Fruit fly (Drosophila melanogaster) whole organism, prepupa: ENCODE results near the gene Rgl.

Experiments
- Blimp-1 ChIP-seq: fragments of 200-800 bp; sonication (Bioruptor generic); optimal IDR thresholded peaks from 3 replicates; lab custom pipeline; 2017; ENCODE audit warnings: missing biosample characterization, missing genetic modification characterization, mild to moderate bottlenecking, moderate library complexity, missing genetic modification reagents
- CG10669 ChIP-seq: fragments of 200-800 bp; sonication (Bioruptor generic); optimal IDR thresholded peaks from 3 replicates; lab custom pipeline; 2018; ENCODE audit warnings: missing biosample characterization, mild to moderate bottlenecking, missing genetic modification characterization, moderate library complexity
- CG11294 ChIP-seq: fragments of 200-800 bp; sonication (Bioruptor generic); IDR thresholded peaks from 2 replicates; pipeline ENCODE4 v1.3.6; 2022; ENCODE audit warnings: missing biosample characterization, missing genetic modification characterization
- CG11762 ChIP-seq: fragments of 200-800 bp; sonication (Bioruptor generic); optimal IDR thresholded peaks from 3 replicates; lab custom pipeline; 2016; ENCODE audit warnings: missing biosample characterization, missing genetic modification characterization; ENCODE audit not compliant: insufficient read depth
- CG1621 ChIP-seq: fragments of 200-800 bp; sonication (Bioruptor generic); optimal IDR thresholded peaks from 3 replicates; lab custom pipeline; 2018; ENCODE audit warnings: missing biosample characterization, mild to moderate bottlenecking, missing genetic modification characterization
- CG3032 ChIP-seq: fragments of 200-800 bp; optimal IDR thresholded peaks from 2 replicates; lab custom pipeline; 2019; ENCODE audit warnings: missing biosample characterization, mild to moderate bottlenecking, missing genetic modification characterization, moderate library complexity
- CG3919 ChIP-seq: fragments of 200-800 bp; sonication (Bioruptor generic); optimal IDR thresholded peaks from 3 replicates; lab custom pipeline; 2016; ENCODE audit warnings: missing biosample characterization, missing genetic modification characterization
- CG6163 ChIP-seq: fragments of 200-800 bp; sonication (Bioruptor generic); IDR thresholded peaks from 3 replicates; pipeline ENCODE4 v1.3.6; 2022; ENCODE audit warnings: missing biosample characterization, missing genetic modification characterization
- CG6276 ChIP-seq: fragments of 200-800 bp; sonication (Bioruptor generic); optimal IDR thresholded peaks from 2 replicates; lab custom pipeline; 2017; ENCODE audit warnings: missing biosample characterization, mild to moderate bottlenecking, missing genetic modification characterization
- CG6808 ChIP-seq: fragments of 200-800 bp; sonication (Bioruptor generic); optimal IDR thresholded peaks from 3 replicates; lab custom pipeline; 2017; ENCODE audit warnings: missing biosample characterization, missing genetic modification characterization, mild to moderate bottlenecking, moderate library complexity, missing genetic modification reagents
- CG6854 ChIP-seq: fragments of 200-800 bp; sonication (Bioruptor generic); optimal IDR thresholded peaks from 2 replicates; lab custom pipeline; 2017; ENCODE audit warnings: missing biosample characterization, mild to moderate bottlenecking, missing genetic modification characterization
- Eip75B ChIP-seq: fragments of 200-800 bp; sonication (Bioruptor generic); optimal IDR thresholded peaks from 3 replicates; lab custom pipeline; 2016; ENCODE audit warnings: missing biosample characterization, missing genetic modification characterization
- Eip78C ChIP-seq: fragments of 200-800 bp; sonication (Bioruptor generic); peaks from one replicate; lab custom pipeline; 2016; ENCODE audit warnings: missing biosample characterization, missing genetic modification characterization
- Eip93F ChIP-seq: fragments of 200-800 bp; sonication (Bioruptor generic); optimal IDR thresholded peaks from 2 replicates; lab custom pipeline; 2016; ENCODE audit warnings: missing biosample characterization, mild to moderate bottlenecking, missing genetic modification characterization
- Ets21C ChIP-seq: fragments of 200-800 bp; sonication (Bioruptor generic); optimal IDR thresholded peaks from 3 replicates; lab custom pipeline; 2016; ENCODE audit warnings: missing biosample characterization, missing genetic modification characterization
- Ets96B ChIP-seq: fragments of 200-800 bp; optimal IDR thresholded peaks from 2 replicates; lab custom pipeline; 2019; ENCODE audit warnings: missing biosample characterization, mild to moderate bottlenecking, missing genetic modification characterization, moderate library complexity
- Hr38 ChIP-seq: sonication (Bioruptor generic); optimal IDR thresholded peaks from 2 replicates; lab custom pipeline; 2016; ENCODE audit warnings: missing biosample characterization, missing genetic modification characterization
- Hr39 ChIP-seq: fragments of 200-800 bp; sonication (Bioruptor generic); optimal IDR thresholded peaks from 2 replicates; lab custom pipeline; 2016; ENCODE audit warnings: missing biosample characterization, missing genetic modification characterization
- Hr4 ChIP-seq: fragments of 200-800 bp; sonication (Bioruptor generic); optimal IDR thresholded peaks from 3 replicates; lab custom pipeline; 2016; ENCODE audit warnings: missing biosample characterization, missing genetic modification characterization
- Met ChIP-seq: fragments of 200-800 bp; sonication (Bioruptor generic); optimal IDR thresholded peaks from 3 replicates; lab custom pipeline; 2016; ENCODE audit warnings: missing biosample characterization, missing genetic modification characterization
- Smox ChIP-seq: fragments of 200-800 bp; sonication (Bioruptor generic); optimal IDR thresholded peaks from 3 replicates; lab custom pipeline; 2016; ENCODE audit warnings: missing biosample characterization, missing genetic modification characterization
- Sox102F ChIP-seq: fragments of 200-800 bp; sonication (Bioruptor generic); optimal IDR thresholded peaks from 2 replicates; lab custom pipeline; 2016; ENCODE audit warnings: missing biosample characterization, mild to moderate bottlenecking, missing genetic modification characterization
- Sox14 ChIP-seq: fragments of 200-800 bp; sonication (Bioruptor generic); optimal IDR thresholded peaks from 3 replicates; lab custom pipeline; 2016; ENCODE audit warnings: missing biosample characterization, missing genetic modification characterization
- achi ChIP-seq: fragments of 200-800 bp; sonication (Bioruptor generic); optimal IDR thresholded peaks from 3 replicates; lab custom pipeline; 2016; ENCODE audit warnings: missing biosample characterization, missing genetic modification characterization
- cyc ChIP-seq: fragments of 200-800 bp; sonication (Bioruptor generic); optimal IDR thresholded peaks from 3 replicates; lab custom pipeline; 2016; ENCODE audit warnings: missing biosample characterization, missing genetic modification characterization
- dac ChIP-seq: fragments of 200-800 bp; sonication (Bioruptor generic); optimal IDR thresholded peaks from 2 replicates; lab custom pipeline; 2017; ENCODE audit warnings: missing biosample characterization, mild to moderate bottlenecking, missing genetic modification characterization
- esn ChIP-seq: fragments of 200-800 bp; sonication (Bioruptor generic); optimal IDR thresholded peaks from 2 replicates; lab custom pipeline; 2016; ENCODE audit warnings: missing biosample characterization, mild to moderate bottlenecking, missing genetic modification characterization, moderate library complexity
- fd59A ChIP-seq: fragments of 200-800 bp; sonication (Bioruptor generic); optimal IDR thresholded peaks from 2 replicates; lab custom pipeline; 2017; ENCODE audit warnings: missing biosample characterization, mild to moderate bottlenecking, missing genetic modification characterization, missing genetic modification reagents
- fkh ChIP-seq: fragments of 200-800 bp; sonication (Bioruptor generic); optimal IDR thresholded peaks from 3 replicates; lab custom pipeline; 2017; ENCODE audit warnings: missing biosample characterization, mild to moderate bottlenecking, missing genetic modification characterization, moderate library complexity
- net ChIP-seq: fragments of 200-800 bp; sonication (Bioruptor generic); optimal IDR thresholded peaks from 3 replicates; lab custom pipeline; 2016; ENCODE audit warnings: missing biosample characterization, missing genetic modification characterization
- pdm3 ChIP-seq: fragments of 200-800 bp; sonication (Bioruptor generic); optimal IDR thresholded peaks from 3 replicates; lab custom pipeline; 2016; ENCODE audit warnings: missing biosample characterization, missing genetic modification characterization
- ss ChIP-seq, 2 experiments: fragments of 200-800 bp; sonication (Bioruptor generic); optimal IDR thresholded peaks; 2 replicates in 1 of 2; 3 replicates in 1 of 2; lab custom pipeline; 2017 to 2018; ENCODE audit warnings: mild to moderate bottlenecking in 2 of 2, missing biosample characterization in 2 of 2, missing genetic modification characterization in 2 of 2, moderate library complexity in 1 of 2
- vri ChIP-seq: fragments of 200-800 bp; sonication (Bioruptor generic); optimal IDR thresholded peaks from 3 replicates; lab custom pipeline; 2016; ENCODE audit warnings: missing biosample characterization, mild to moderate bottlenecking, missing genetic modification characterization

Gene Rgl

DNA sequence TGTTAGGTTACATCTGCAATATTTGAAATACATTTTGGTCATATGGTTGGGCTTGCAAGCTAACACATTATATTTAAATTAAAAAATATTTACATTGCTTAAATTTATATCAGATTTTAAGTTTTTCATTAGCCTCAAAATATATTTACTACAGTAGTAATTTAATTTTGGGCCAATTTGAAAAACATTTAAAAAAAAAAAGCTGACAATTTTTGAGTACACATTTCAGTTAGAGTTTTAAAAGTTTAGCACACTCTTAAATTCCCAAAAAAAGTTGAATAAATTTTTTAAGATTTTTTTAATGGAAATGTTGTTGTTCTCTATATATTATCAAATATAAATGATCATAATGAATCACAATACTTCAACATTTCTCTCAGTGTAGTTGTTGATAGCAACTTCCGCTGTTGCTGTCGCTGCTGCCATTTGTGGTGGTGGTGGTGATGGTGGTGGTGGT is 32.1 kb upstream of the Rgl start (continued):
- TF ChIP-seq Ets96B (tag; lab: Kevin White, UChicago): peak; percentile 35
- TF ChIP-seq Sox14: peak; percentile 20
- no peak for TF ChIP-seq Hr38
- no peak for TF ChIP-seq fd59A (GFP tag; lab: Kevin White, UChicago)
- no peak for TF ChIP-seq Smox (GFP tag; lab: Kevin White, UChicago)
- TF ChIP-seq CG3919: peak; percentile 53
- no peak for TF ChIP-seq fkh (GFP tag; lab: Kevin White, UChicago)
- no peak for TF ChIP-seq Hr39 (GFP tag; lab: Kevin White, UChicago)
- no peak for TF ChIP-seq Ets21C (GFP tag; lab: Kevin White, UChicago)
- TF ChIP-seq Sox102F (GFP tag; lab: Kevin White, UChicago): no peak
- no peak for TF ChIP-seq CG1621 (tag; lab: Kevin White, UChicago)
- TF ChIP-seq CG11294 (GFP tag; lab: Robert Waterston, UW): no peak
- TF ChIP-seq esn: peak; percentile 58
- TF ChIP-seq Eip75B (GFP tag; lab: Kevin White, UChicago): peak; percentile 51
- TF ChIP-seq Hr4: peak; percentile 89
- no peak for TF ChIP-seq Eip93F (GFP tag; lab: Kevin White, UChicago)
- TF ChIP-seq Blimp-1 (GFP tag; lab: Kevin White, UChicago): no peak
- TF ChIP-seq net: peak; percentile 51
- peak; percentile 27 for TF ChIP-seq CG6808 (GFP tag; lab: Kevin White, UChicago)
- no peak for TF ChIP-seq CG6854 (GFP tag; lab: Kevin White, UChicago)
- peak; percentile 34 for TF ChIP-seq CG11762 (GFP tag; lab: Kevin White, UChicago)
- TF ChIP-seq CG10669 (GFP tag; lab: Kevin White, UChicago): peak; percentile 12
- TF ChIP-seq CG6276 (GFP tag; lab: Kevin White, UChicago): peak; percentile 85

dm6 chr3L:13956667-13957066 is 31.5 kb upstream of the Rgl start:
- TF ChIP-seq Hr39 (GFP tag; lab: Kevin White, UChicago) (no peak), CG6276 (GFP tag; lab: Kevin White, UChicago) (no peak), ss (GFP tag; optimal IDR thresholded peaks at IDR 0.05; lab: Kevin White, UChicago) (no peak), Hr38 (no peak), CG6163 (GFP tag; lab: Robert Waterston, UW) (no peak), cyc (GFP tag; lab: Kevin White, UChicago) (no peak), CG11294 (GFP tag; lab: Robert Waterston, UW) (no peak), CG3032 (tag; lab: Kevin White, UChicago) (no peak), fd59A (GFP tag; lab: Kevin White, UChicago) (no peak)

- TF ChIP-seq dac (no peak), CG3032 (tag; lab: Kevin White, UChicago) (no peak), vri (GFP tag; lab: Kevin White, UChicago) (peak; percentile 96), Eip93F (GFP tag; lab: Kevin White, UChicago) (peak; percentile 80), achi (GFP tag; lab: Kevin White, UChicago) (no peak), Eip78C (GFP tag; lab: Kevin White, UChicago) (peak; percentile 38), esn (peak; percentile 8)
- TF ChIP-seq, all 60 proteins: peak for 4
These were observed 27.4 kb upstream of the Rgl start for dm6 chr3L:13952484-13953048.

DNA sequence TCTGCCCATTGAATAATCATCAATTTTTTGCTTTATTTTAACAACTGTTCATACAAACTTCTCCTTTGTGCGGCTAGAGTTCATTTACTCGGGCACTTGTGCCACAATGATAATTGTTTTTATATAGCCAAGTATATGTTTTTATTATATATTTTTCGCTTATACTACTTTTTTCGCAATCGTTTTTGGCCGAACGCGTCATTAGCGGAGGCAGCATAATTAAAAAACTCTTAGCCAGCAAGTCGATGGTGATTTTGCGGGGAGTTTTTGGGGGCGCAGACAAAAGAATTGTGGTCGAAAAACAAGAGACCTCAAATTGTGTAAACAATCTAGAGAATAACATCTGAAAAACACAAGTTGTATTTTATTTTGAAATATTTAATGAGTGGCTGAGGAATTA is 26.4 kb upstream of the Rgl start:
- TF ChIP-seq Met (GFP tag; lab: Kevin White, UChicago) (no peak), esn (no peak), Hr38 (no peak), Smox (GFP tag; lab: Kevin White, UChicago) (no peak), fkh (GFP tag; lab: Kevin White, UChicago) (peak; percentile 7), pdm3 (no peak), vri (GFP tag; lab: Kevin White, UChicago) (peak; percentile 59)
